In the genomic region with DNA sequence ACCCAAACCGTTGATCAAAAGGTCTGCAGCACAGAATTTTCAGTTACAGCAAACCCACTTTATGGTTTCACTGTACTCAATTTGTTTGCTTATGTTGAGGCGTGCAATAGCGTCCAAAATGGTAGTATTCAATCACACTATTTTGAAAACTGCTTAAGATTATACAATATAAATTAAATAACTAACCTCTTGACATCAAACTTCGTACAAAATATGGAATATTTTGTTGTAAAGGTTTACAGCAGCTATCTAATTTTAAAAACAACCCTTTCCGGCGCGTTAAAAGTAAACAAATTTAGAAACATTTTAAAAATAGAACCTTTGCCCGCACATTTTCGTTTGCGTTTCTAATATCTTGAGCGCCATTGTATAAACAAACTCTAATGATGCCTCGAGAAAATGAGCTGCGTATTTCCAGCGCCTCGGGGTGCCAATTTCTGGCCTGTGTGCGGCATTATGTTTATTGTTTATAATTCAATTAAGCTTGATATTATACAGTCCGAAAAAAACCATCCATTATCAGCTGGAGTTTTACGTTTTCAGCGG, we compare ENCODE assay signal across 1 fruit fly cellular context.
TF ChIP-seq lines count a peak whose summit lies in the region.

No protein-coding gene starts in this region.

TF ChIP-seq in whole organism, embryonic, 481 proteins besides CTCF, POLR2A, EP300 and RAD21 (continued from another document):
- TF ChIP-seq abd-A (tag; optimal IDR thresholded peaks at IDR 0.05; lab: Kevin White, UChicago) (no peak), CG13287 (GFP tag; IDR thresholded peaks at IDR 0.05; lab: Robert Waterston, UW; ENCODE audit: partially characterized antibody) (no peak), CG12071 (GFP tag; optimal IDR thresholded peaks at IDR 0.05; lab: Kevin White, UChicago) (no peak), nau (GFP tag; optimal IDR thresholded peaks at IDR 0.05; lab: Kevin White, UChicago) (no peak), crc (GFP tag; optimal IDR thresholded peaks at IDR 0.05; lab: Kevin White, UChicago) (no peak), YL-1 (GFP tag; optimal IDR thresholded peaks at IDR 0.05; lab: Kevin White, UChicago) (no peak), CG10654 (GFP tag; optimal IDR thresholded peaks at IDR 0.05; lab: Kevin White, UChicago) (no peak), fd3F (GFP tag; optimal IDR thresholded peaks at IDR 0.05; lab: Kevin White, UChicago) (no peak), pum (GFP tag; optimal IDR thresholded peaks at IDR 0.05; lab: Kevin White, UChicago) (no peak), Lpt (GFP tag; optimal IDR thresholded peaks at IDR 0.05; lab: Kevin White, UChicago) (no peak), CG4360 (GFP tag; IDR thresholded peaks at IDR 0.05; lab: Robert Waterston, UW) (no peak), luna (GFP tag; optimal IDR thresholded peaks at IDR 0.05; lab: Kevin White, UChicago) (no peak), CG7271 (tag; optimal IDR thresholded peaks at IDR 0.05; lab: Kevin White, UChicago) (no peak), ssp (GFP tag; IDR thresholded peaks at IDR 0.05; lab: Robert Waterston, UW) (no peak), grau (tag; optimal IDR thresholded peaks at IDR 0.05; lab: Kevin White, UChicago) (peak; percentile 93), PHDP (tag; optimal IDR thresholded peaks at IDR 0.05; lab: Kevin White, UChicago) (no peak), CG11696 (GFP tag; IDR thresholded peaks at IDR 0.05; lab: Robert Waterston, UW) (peak; percentile 92), Ada2b (GFP tag; IDR thresholded peaks at IDR 0.05; lab: Robert Waterston, UW) (peak; percentile 8; the same call in 1 of the 2 replicates), cg (GFP tag; optimal IDR thresholded peaks at IDR 0.05; lab: Kevin White, UChicago) (no peak), Atf6 (GFP tag; IDR thresholded peaks at IDR 0.05; lab: Robert Waterston, UW) (no peak; the same call in 1 of the 2 replicates), ab (GFP tag; optimal IDR thresholded peaks at IDR 0.05; lab: Kevin White, UChicago) (no peak), CG11695 (GFP tag; IDR thresholded peaks at IDR 0.05; lab: Robert Waterston, UW) (peak; percentile 13; the same call in 2 of the 3 replicates), Nf-YB (GFP tag; optimal IDR thresholded peaks at IDR 0.05; lab: Kevin White, UChicago) (no peak), Xrp1 (GFP tag; IDR thresholded peaks at IDR 0.05; lab: Robert Waterston, UW) (peak; percentile 22), CG7963 (GFP tag; IDR thresholded peaks at IDR 0.05; lab: Robert Waterston, UW; ENCODE audit: partially characterized antibody) (no peak), CG7357 (GFP tag; IDR thresholded peaks at IDR 0.05; lab: Robert Waterston, UW) (0 out of 3 replicates have a peak, but pooled peaks have one; percentile 31), Spps (tag; optimal IDR thresholded peaks at IDR 0.05; lab: Kevin White, UChicago) (no peak), CG11560 (tag; IDR thresholded peaks at IDR 0.05; lab: Robert Waterston, UW) (no peak), gem (tag; optimal IDR thresholded peaks at IDR 0.05; lab: Kevin White, UChicago) (peak; percentile 12), chinmo (GFP tag; IDR thresholded peaks at IDR 0.05; lab: Robert Waterston, UW; ENCODE audit: partially characterized antibody) (no peak), CoRest (tag; optimal IDR thresholded peaks at IDR 0.05; lab: Kevin White, UChicago) (no peak), Ravus (GFP tag; IDR thresholded peaks at IDR 0.05; lab: Robert Waterston, UW) (no peak), CG12236 (GFP tag; optimal IDR thresholded peaks at IDR 0.05; lab: Kevin White, UChicago) (no peak), lov (optimal IDR thresholded peaks at IDR 0.05; lab: Kevin White, UChicago) (no peak), lov (GFP tag; IDR thresholded peaks at IDR 0.05; lab: Robert Waterston, UW) (no peak), CG2712 (tag; optimal IDR thresholded peaks at IDR 0.05; lab: Kevin White, UChicago) (peak; percentile 40), CG4424 (GFP tag; optimal IDR thresholded peaks at IDR 0.05; lab: Kevin White, UChicago) (no peak), slbo (GFP tag; IDR thresholded peaks at IDR 0.05; lab: Robert Waterston, UW) (no peak), Kr (GFP tag; optimal IDR thresholded peaks at IDR 0.05; lab: Kevin White, UChicago) (peak; percentile 57), Opbp (GFP tag; IDR thresholded peaks at IDR 0.05; lab: Robert Waterston, UW; ENCODE audit: partially characterized antibody) (no peak), scrt (GFP tag; optimal IDR thresholded peaks at IDR 0.05; lab: Kevin White, UChicago) (no peak), Sox102F (GFP tag; optimal IDR thresholded peaks at IDR 0.05; lab: Kevin White, UChicago) (no peak), mld (GFP tag; IDR thresholded peaks at IDR 0.05; lab: Robert Waterston, UW; ENCODE audit: partially characterized antibody) (no peak), MESR4 (GFP tag; optimal IDR thresholded peaks at IDR 0.05; lab: Kevin White, UChicago) (no peak), Nf-YA (GFP tag; IDR thresholded peaks at IDR 0.05; lab: Robert Waterston, UW) (no peak), wek (GFP tag; optimal IDR thresholded peaks at IDR 0.05; lab: Kevin White, UChicago) (no peak), gce (GFP tag; IDR thresholded peaks at IDR 0.05; lab: Robert Waterston, UW) (no peak), Dip2 (GFP tag; IDR thresholded peaks at IDR 0.05; lab: Robert Waterston, UW) (no peak), tgo (GFP tag; IDR thresholded peaks at IDR 0.05; lab: Robert Waterston, UW) (no peak), ac (GFP tag; optimal IDR thresholded peaks at IDR 0.05; lab: Kevin White, UChicago) (peak; percentile 13), maf-S (GFP tag; optimal IDR thresholded peaks at IDR 0.05; lab: Kevin White, UChicago) (no peak), Hr78 (GFP tag; optimal IDR thresholded peaks at IDR 0.05; lab: Kevin White, UChicago) (no peak), CG1529 (GFP tag; optimal IDR thresholded peaks at IDR 0.05; lab: Kevin White, UChicago) (no peak), CG2202 (tag; optimal IDR thresholded peaks at IDR 0.05; lab: Kevin White, UChicago) (no peak), sim (GFP tag; IDR thresholded peaks at IDR 0.05; lab: Robert Waterston, UW) (no peak), bigmax (GFP tag; optimal IDR thresholded peaks at IDR 0.05; lab: Kevin White, UChicago) (no peak), da (GFP tag; optimal IDR thresholded peaks at IDR 0.05; lab: Kevin White, UChicago) (no peak), Sin3A (optimal IDR thresholded peaks at IDR 0.05; lab: Kevin White, UChicago) (no peak), Doc2 (GFP tag; IDR thresholded peaks at IDR 0.05; lab: Robert Waterston, UW) (no peak), chm (GFP tag; IDR thresholded peaks at IDR 0.05; lab: Robert Waterston, UW) (no peak; the same call in 1 of the 2 replicates), CG17829 (tag; optimal IDR thresholded peaks at IDR 0.05; lab: Kevin White, UChicago) (peak; percentile 33), CG12659 (GFP tag; optimal IDR thresholded peaks at IDR 0.05; lab: Kevin White, UChicago) (no peak), Doc3 (GFP tag; IDR thresholded peaks at IDR 0.05; lab: Robert Waterston, UW; ENCODE audit: partially characterized antibody) (no peak), fd64A (GFP tag; optimal IDR thresholded peaks at IDR 0.05; lab: Kevin White, UChicago) (peak; percentile 49), Lim3 (GFP tag; IDR thresholded peaks at IDR 0.05; lab: Robert Waterston, UW) (no peak), HHEX (GFP tag; optimal IDR thresholded peaks at IDR 0.05; lab: Kevin White, UChicago) (no peak), CG15479 (GFP tag; optimal IDR thresholded peaks at IDR 0.05; lab: Kevin White, UChicago) (no peak), cad (GFP tag; optimal IDR thresholded peaks at IDR 0.05; lab: Kevin White, UChicago) (no peak), CG10959 (GFP tag; IDR thresholded peaks at IDR 0.05; lab: Robert Waterston, UW) (no peak), Gsc (GFP tag; IDR thresholded peaks at IDR 0.05; lab: Robert Waterston, UW) (no peak), croc (GFP tag; conservative IDR thresholded peaks at IDR 0.05; lab: Robert Waterston, UW) (no peak), Sox100B (GFP tag; optimal IDR thresholded peaks at IDR 0.05; lab: Kevin White, UChicago) (peak; percentile 3), CG18011 (GFP tag; optimal IDR thresholded peaks at IDR 0.05; lab: Kevin White, UChicago) (no peak)
